Fruit fly (Drosophila melanogaster) whole organism, prepupa: ENCODE data around the gene lili.
A peak's percentile ranks its signal among the peaks of the same experiment; 100 is the strongest.

ENCODE experiments used
- Blimp-1 ChIP-seq: fragments of 200-800 bp; sonication (Bioruptor generic); optimal IDR thresholded peaks from 3 replicates; lab custom pipeline; 2017; ENCODE audit warnings: missing biosample characterization, missing genetic modification characterization, mild to moderate bottlenecking, moderate library complexity, missing genetic modification reagents
- CG10631 ChIP-seq: fragments of 200-800 bp; sonication (Bioruptor generic); optimal IDR thresholded peaks from 2 replicates; lab custom pipeline; 2016; ENCODE audit warnings: missing biosample characterization, missing genetic modification characterization
- CG10669 ChIP-seq: fragments of 200-800 bp; sonication (Bioruptor generic); optimal IDR thresholded peaks from 3 replicates; lab custom pipeline; 2018; ENCODE audit warnings: missing biosample characterization, mild to moderate bottlenecking, missing genetic modification characterization, moderate library complexity
- CG11762 ChIP-seq: fragments of 200-800 bp; sonication (Bioruptor generic); optimal IDR thresholded peaks from 3 replicates; lab custom pipeline; 2016; ENCODE audit warnings: missing biosample characterization, missing genetic modification characterization; ENCODE audit not compliant: insufficient read depth
- CG11902 ChIP-seq: fragments of 200-800 bp; sonication (Bioruptor generic); optimal IDR thresholded peaks from 3 replicates; lab custom pipeline; 2016; ENCODE audit warnings: missing biosample characterization, missing genetic modification characterization
- CG15336 ChIP-seq: fragments of 200-800 bp; sonication (Bioruptor generic); IDR thresholded peaks from 2 replicates; pipeline ENCODE4 v1.3.6; 2022; ENCODE audit warnings: missing biosample characterization, missing genetic modification characterization
- CG1621 ChIP-seq: fragments of 200-800 bp; sonication (Bioruptor generic); optimal IDR thresholded peaks from 3 replicates; lab custom pipeline; 2018; ENCODE audit warnings: missing biosample characterization, mild to moderate bottlenecking, missing genetic modification characterization
- CG16779 ChIP-seq: fragments of 200-800 bp; sonication (Bioruptor generic); optimal IDR thresholded peaks from 3 replicates; lab custom pipeline; 2017; ENCODE audit warnings: missing biosample characterization, mild to moderate bottlenecking, missing genetic modification characterization
- CG3032 ChIP-seq: fragments of 200-800 bp; optimal IDR thresholded peaks from 2 replicates; lab custom pipeline; 2019; ENCODE audit warnings: missing biosample characterization, mild to moderate bottlenecking, missing genetic modification characterization, moderate library complexity
- CG31627 ChIP-seq: fragments of 200-800 bp; sonication (Bioruptor generic); optimal IDR thresholded peaks from 3 replicates; lab custom pipeline; 2016; ENCODE audit warnings: missing biosample characterization, missing genetic modification characterization
- CG4318 ChIP-seq: fragments of 200-800 bp; sonication (Bioruptor generic); optimal IDR thresholded peaks from 3 replicates; lab custom pipeline; 2017; ENCODE audit warnings: missing biosample characterization, mild to moderate bottlenecking, missing genetic modification characterization
- CG6276 ChIP-seq: fragments of 200-800 bp; sonication (Bioruptor generic); optimal IDR thresholded peaks from 2 replicates; lab custom pipeline; 2017; ENCODE audit warnings: missing biosample characterization, mild to moderate bottlenecking, missing genetic modification characterization
- CG6854 ChIP-seq: fragments of 200-800 bp; sonication (Bioruptor generic); optimal IDR thresholded peaks from 2 replicates; lab custom pipeline; 2017; ENCODE audit warnings: missing biosample characterization, mild to moderate bottlenecking, missing genetic modification characterization
- CG7368 ChIP-seq: fragments of 200-800 bp; sonication (Bioruptor generic); optimal IDR thresholded peaks from 3 replicates; lab custom pipeline; 2016; ENCODE audit warnings: missing biosample characterization, missing genetic modification characterization
- CG9139 ChIP-seq: fragments of 200-800 bp; sonication (Bioruptor generic); optimal IDR thresholded peaks from 3 replicates; lab custom pipeline; 2017; ENCODE audit warnings: missing biosample characterization, mild to moderate bottlenecking, missing genetic modification characterization
- Eip78C ChIP-seq: fragments of 200-800 bp; sonication (Bioruptor generic); peaks from one replicate; lab custom pipeline; 2016; ENCODE audit warnings: missing biosample characterization, missing genetic modification characterization
- Ets21C ChIP-seq: fragments of 200-800 bp; sonication (Bioruptor generic); optimal IDR thresholded peaks from 3 replicates; lab custom pipeline; 2016; ENCODE audit warnings: missing biosample characterization, missing genetic modification characterization
- Hr38 ChIP-seq: sonication (Bioruptor generic); optimal IDR thresholded peaks from 2 replicates; lab custom pipeline; 2016; ENCODE audit warnings: missing biosample characterization, missing genetic modification characterization
- Hr4 ChIP-seq: fragments of 200-800 bp; sonication (Bioruptor generic); optimal IDR thresholded peaks from 3 replicates; lab custom pipeline; 2016; ENCODE audit warnings: missing biosample characterization, missing genetic modification characterization
- Met ChIP-seq: fragments of 200-800 bp; sonication (Bioruptor generic); optimal IDR thresholded peaks from 3 replicates; lab custom pipeline; 2016; ENCODE audit warnings: missing biosample characterization, missing genetic modification characterization
- OdsH ChIP-seq: fragments of 200-800 bp; sonication (Bioruptor generic); optimal IDR thresholded peaks from 3 replicates; lab custom pipeline; 2016; ENCODE audit warnings: missing biosample characterization, missing genetic modification characterization
- Smox ChIP-seq: fragments of 200-800 bp; sonication (Bioruptor generic); optimal IDR thresholded peaks from 3 replicates; lab custom pipeline; 2016; ENCODE audit warnings: missing biosample characterization, missing genetic modification characterization
- acj6 ChIP-seq: fragments of 200-800 bp; sonication (Bioruptor generic); optimal IDR thresholded peaks from 3 replicates; lab custom pipeline; 2016; ENCODE audit warnings: missing biosample characterization, missing genetic modification characterization
- cyc ChIP-seq: fragments of 200-800 bp; sonication (Bioruptor generic); optimal IDR thresholded peaks from 3 replicates; lab custom pipeline; 2016; ENCODE audit warnings: missing biosample characterization, missing genetic modification characterization
- dac ChIP-seq: fragments of 200-800 bp; sonication (Bioruptor generic); optimal IDR thresholded peaks from 2 replicates; lab custom pipeline; 2017; ENCODE audit warnings: missing biosample characterization, mild to moderate bottlenecking, missing genetic modification characterization
- dsx ChIP-seq: fragments of 200-800 bp; optimal IDR thresholded peaks from 3 replicates; lab custom pipeline; 2019; ENCODE audit warnings: missing biosample characterization, mild to moderate bottlenecking, missing genetic modification characterization, moderate library complexity; ENCODE audit not compliant: poor library complexity, severe bottlenecking
- eg ChIP-seq: fragments of 200-800 bp; sonication (Bioruptor generic); IDR thresholded peaks from 3 replicates; pipeline ENCODE4 v1.3.6; 2022; ENCODE audit warnings: missing biosample characterization, missing genetic modification characterization
- esn ChIP-seq: fragments of 200-800 bp; sonication (Bioruptor generic); optimal IDR thresholded peaks from 2 replicates; lab custom pipeline; 2016; ENCODE audit warnings: missing biosample characterization, mild to moderate bottlenecking, missing genetic modification characterization, moderate library complexity
- fd59A ChIP-seq: fragments of 200-800 bp; sonication (Bioruptor generic); optimal IDR thresholded peaks from 2 replicates; lab custom pipeline; 2017; ENCODE audit warnings: missing biosample characterization, mild to moderate bottlenecking, missing genetic modification characterization, missing genetic modification reagents
- fkh ChIP-seq: fragments of 200-800 bp; sonication (Bioruptor generic); optimal IDR thresholded peaks from 3 replicates; lab custom pipeline; 2017; ENCODE audit warnings: missing biosample characterization, mild to moderate bottlenecking, missing genetic modification characterization, moderate library complexity
- lz ChIP-seq: fragments of 200-800 bp; sonication (Bioruptor generic); optimal IDR thresholded peaks from 3 replicates; lab custom pipeline; 2016; ENCODE audit warnings: missing biosample characterization, missing genetic modification characterization
- net ChIP-seq: fragments of 200-800 bp; sonication (Bioruptor generic); optimal IDR thresholded peaks from 3 replicates; lab custom pipeline; 2016; ENCODE audit warnings: missing biosample characterization, missing genetic modification characterization
- ss ChIP-seq, 2 experiments: fragments of 200-800 bp; sonication (Bioruptor generic); optimal IDR thresholded peaks; 2 replicates in 1 of 2; 3 replicates in 1 of 2; lab custom pipeline; 2017 to 2018; ENCODE audit warnings: mild to moderate bottlenecking in 2 of 2, missing biosample characterization in 2 of 2, missing genetic modification characterization in 2 of 2, moderate library complexity in 1 of 2
- svp ChIP-seq: fragments of 200-800 bp; sonication (Bioruptor generic); peaks from one replicate; lab custom pipeline; 2016; ENCODE audit warnings: missing biosample characterization, missing genetic modification characterization
- topi ChIP-seq: fragments of 200-800 bp; sonication (Bioruptor generic); optimal IDR thresholded peaks from 3 replicates; lab custom pipeline; 2016; ENCODE audit warnings: missing biosample characterization, missing genetic modification characterization

lili gene

DNA sequence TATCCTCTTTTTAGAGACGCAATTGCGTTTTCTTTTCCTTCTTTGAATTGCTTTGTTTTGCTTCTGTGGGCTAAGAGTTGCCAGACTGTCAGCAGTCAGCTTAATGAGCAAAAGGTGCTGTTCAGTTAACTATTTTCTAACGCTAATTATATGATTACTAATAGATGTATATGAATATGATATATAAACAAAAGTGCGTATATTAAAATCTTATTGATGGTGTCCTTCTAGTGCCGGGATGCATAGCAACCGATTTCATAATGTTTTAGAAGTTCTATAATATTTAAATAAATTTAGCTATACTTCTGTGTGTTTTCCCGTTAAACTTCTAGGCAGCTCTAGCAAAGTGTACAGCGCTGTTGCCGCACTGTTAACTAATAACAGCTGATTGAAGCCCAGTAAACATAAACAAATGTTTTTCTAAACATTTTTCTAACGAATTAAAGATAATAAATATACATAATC is 16.1 kb upstream of the lili start, which contains the start of the genes Kaz and CG43273 (continued):
- no peak for TF ChIP-seq CG15336 (GFP tag; lab: Robert Waterston, UW)
- TF ChIP-seq Met, result no peak
- no peak for TF ChIP-seq CG10669
- TF ChIP-seq dsx, result no peak
- TF ChIP-seq topi (GFP tag; lab: Kevin White, UChicago), result peak; percentile 30
- no peak for TF ChIP-seq CG1621 (tag; lab: Kevin White, UChicago)
- TF ChIP-seq ss (GFP tag; optimal IDR thresholded peaks at IDR 0.05; lab: Kevin White, UChicago), result no peak
- peak; percentile 6 for TF ChIP-seq fd59A (GFP tag; lab: Kevin White, UChicago)
- TF ChIP-seq CG16779 (tag; lab: Kevin White, UChicago), result no peak
- no peak for TF ChIP-seq eg (GFP tag; lab: Robert Waterston, UW)
- TF ChIP-seq Smox (GFP tag; lab: Kevin White, UChicago), result peak; percentile 61

DNA sequence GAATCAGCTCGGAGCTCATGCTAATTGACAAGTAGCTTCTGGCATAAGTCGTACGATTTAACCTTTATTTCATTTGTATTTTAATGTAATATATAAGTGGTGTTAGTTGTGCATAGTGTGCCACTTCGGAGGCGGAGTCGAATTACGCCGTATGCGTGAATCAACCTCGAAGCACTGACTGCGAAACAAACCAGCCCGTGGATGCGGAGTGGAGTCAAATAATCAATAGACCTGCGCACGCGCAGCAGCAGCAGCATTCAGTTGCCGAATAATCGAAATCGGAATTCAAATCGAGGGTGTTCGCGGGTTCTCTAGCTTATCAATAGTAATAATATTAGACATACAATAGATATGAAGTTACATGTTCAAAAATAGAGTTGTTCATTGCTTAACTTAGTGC is 14.4 kb upstream of the lili start, which contains the start of gene RabX4:
Gene RabX4, minus strand, starts transcription at position 176 of the 400 bp plus-strand sequence.
- TF ChIP-seq CG10631 (GFP tag; lab: Kevin White, UChicago), result no peak
- TF ChIP-seq svp (GFP tag; lab: Kevin White, UChicago), result peak; percentile 57

- TF ChIP-seq CG3032 (tag; lab: Kevin White, UChicago) (no peak), cyc (GFP tag; lab: Kevin White, UChicago) (no peak), fkh (no peak), acj6 (GFP tag; lab: Kevin White, UChicago) (no peak), OdsH (GFP tag; lab: Kevin White, UChicago) (no peak), CG10669 (no peak), CG6854 (GFP tag; lab: Kevin White, UChicago) (no peak), CG7368 (GFP tag; lab: Kevin White, UChicago) (no peak), CG10631 (GFP tag; lab: Kevin White, UChicago) (no peak), Hr38 (GFP tag; lab: Kevin White, UChicago) (no peak), dsx (no peak), ss (GFP tag; optimal IDR thresholded peaks at IDR 0.05; lab: Kevin White, UChicago) (no peak), CG11762 (GFP tag; lab: Kevin White, UChicago) (no peak), CG4318 (GFP tag; lab: Kevin White, UChicago) (no peak), dac (no peak), lz (GFP tag; lab: Kevin White, UChicago) (no peak)
Measured at dm6 chr3R:24825548-24825947, 11.7 kb upstream of the lili start, which contains the start of gene niki. niki (minus strand) TSS chr3R:24825648.

DNA sequence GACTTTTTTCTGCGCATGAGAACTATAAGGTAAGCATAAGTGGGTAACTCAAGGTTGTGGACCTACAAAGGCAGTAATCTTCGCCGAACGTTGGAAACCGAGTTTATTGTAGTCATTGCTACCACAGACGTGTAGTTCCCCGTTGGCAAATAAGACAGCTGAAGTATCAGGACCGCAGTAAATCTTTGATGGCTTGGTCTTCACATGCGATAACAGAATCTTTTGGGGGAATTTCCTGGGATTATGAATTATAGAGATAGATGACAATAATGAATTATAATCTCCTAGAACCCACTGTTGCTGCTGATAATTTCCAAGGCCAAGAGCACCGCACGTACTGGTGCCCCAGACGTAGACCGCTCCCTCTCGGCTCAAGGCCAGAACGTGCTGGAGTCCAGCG is 9.2 kb upstream of the lili start:
- TF ChIP-seq CG9139, result no peak
- TF ChIP-seq Ets21C (GFP tag; lab: Kevin White, UChicago), result no peak
- no peak for TF ChIP-seq Met
- TF ChIP-seq Hr4 (GFP tag; lab: Kevin White, UChicago), result no peak
- TF ChIP-seq CG3032 (tag; lab: Kevin White, UChicago), result no peak
- TF ChIP-seq ss (GFP tag; optimal IDR thresholded peaks at IDR 0.05; lab: Kevin White, UChicago), result no peak
- TF ChIP-seq Blimp-1 (GFP tag; lab: Kevin White, UChicago), result no peak
- TF ChIP-seq CG6276 (GFP tag; lab: Kevin White, UChicago), result no peak

dm6 chr3R:24816993-24817854 is 3.4 kb upstream of the lili start, which contains the start of the genes CG5808 and Saf-B:
CG5808 (minus strand) TSS chr3R:24817007.
Saf-B (plus strand) TSS chr3R:24817464.
- TF ChIP-seq CG11902 (GFP tag; lab: Kevin White, UChicago), result peak; percentile 20
- peak; percentile 52 for TF ChIP-seq esn
- TF ChIP-seq CG31627 (GFP tag; lab: Kevin White, UChicago), result peak; percentile 10
- TF ChIP-seq net (GFP tag; lab: Kevin White, UChicago), result no peak
- no peak for TF ChIP-seq svp (GFP tag; lab: Kevin White, UChicago)
- TF ChIP-seq CG7368 (GFP tag; lab: Kevin White, UChicago), result no peak
- no peak for TF ChIP-seq Blimp-1 (GFP tag; lab: Kevin White, UChicago)
- no peak for TF ChIP-seq Eip78C (GFP tag; lab: Kevin White, UChicago)
- no peak for TF ChIP-seq fkh
- TF ChIP-seq cyc (GFP tag; lab: Kevin White, UChicago), result peak; percentile 46
